Worm (Caenorhabditis elegans) whole organism, late embryonic: ENCODE results near the gene cyp-43A1.

Source experiments
- ahr-1 ChIP-seq: sonication (generic microtip); optimal IDR thresholded peaks from 2 replicates; lab custom pipeline; 2016; ENCODE audit warnings: missing genetic modification characterization, missing compliant biosample characterization
- ama-1 ChIP-seq: fragments of 150-350 bp; optimal IDR thresholded peaks from 2 replicates; lab custom pipeline; 2014
- elt-2 ChIP-seq: sonication (generic microtip); optimal IDR thresholded peaks from 2 replicates; lab custom pipeline; 2016; ENCODE audit warnings: missing genetic modification reagents, missing genetic modification characterization, missing compliant biosample characterization
- hlh-13 ChIP-seq: fragments of 200-800 bp; sonication (Bioruptor generic); optimal IDR thresholded peaks from 2 replicates; lab custom pipeline; 2018; ENCODE audit warnings: mild to moderate bottlenecking, missing genetic modification characterization, missing compliant biosample characterization
- hlh-6 ChIP-seq: sonication (generic microtip); optimal IDR thresholded peaks from 2 replicates; lab custom pipeline; 2016; ENCODE audit warnings: missing genotype, missing genetic modification characterization, missing compliant biosample characterization
- npax-4 ChIP-seq: sonication (generic microtip); optimal IDR thresholded peaks from 2 replicates; lab custom pipeline; 2016; ENCODE audit warnings: missing genetic modification characterization, missing compliant biosample characterization
- odd-2 ChIP-seq: sonication (generic microtip); optimal IDR thresholded peaks from 2 replicates; lab custom pipeline; 2017; ENCODE audit warnings: antibody characterized with exemption, mild to moderate bottlenecking, missing genetic modification characterization, missing compliant biosample characterization
- pag-3 ChIP-seq: sonication (generic microtip); optimal IDR thresholded peaks from 2 replicates; lab custom pipeline; 2016; ENCODE audit warnings: missing compliant biosample characterization, missing genetic modification characterization, borderline replicate concordance
- pqm-1 ChIP-seq: sonication (generic microtip); optimal IDR thresholded peaks from 2 replicates; lab custom pipeline; 2016; ENCODE audit warnings: missing genetic modification characterization, missing compliant biosample characterization
- sox-4 ChIP-seq: sonication (generic microtip); optimal IDR thresholded peaks from 2 replicates; lab custom pipeline; 2017; ENCODE audit warnings: mild to moderate bottlenecking, missing genetic modification characterization, inconsistent platforms, missing compliant biosample characterization
- unc-55 ChIP-seq: sonication (generic microtip); optimal IDR thresholded peaks from 2 replicates; lab custom pipeline; 2017; ENCODE audit warnings: missing biosample characterization, missing genetic modification reagents, missing genetic modification characterization
- ztf-16 ChIP-seq: sonication (generic microtip); optimal IDR thresholded peaks from 2 replicates; lab custom pipeline; 2017; ENCODE audit warnings: missing genetic modification characterization, missing compliant biosample characterization

ce11 chrX:5672615-5673014 is 41.7 kb upstream of the cyp-43A1 start:
- TF ChIP-seq sox-4: no peak
- no peak for TF ChIP-seq pag-3 (tag; lab: Kevin White, UChicago)
- TF ChIP-seq hlh-6 (tag; lab: Kevin White, UChicago): no peak
- TF ChIP-seq ama-1 (lab: Kevin White, UChicago): no peak
- TF ChIP-seq ztf-16 (tag; lab: Kevin White, UChicago): no peak
- no peak for TF ChIP-seq pqm-1
- TF ChIP-seq odd-2 (tag; lab: Kevin White, UChicago): no peak
- TF ChIP-seq npax-4 (tag; lab: Kevin White, UChicago): no peak
- TF ChIP-seq elt-2: no peak
- TF ChIP-seq unc-55 (GFP tag; lab: Kevin White, UChicago): no peak
- no peak for TF ChIP-seq hlh-13
- no peak for TF ChIP-seq ahr-1 (tag; lab: Kevin White, UChicago)
